Fruit fly (Drosophila melanogaster): ENCODE measurements around the gene btsz.

Gene btsz

dm6 chr3R:14832256-14832655, 43.0 kb downstream of the btsz start:
- TF ChIP-seq tup (GFP tag; optimal IDR thresholded peaks at IDR 0.05), result no peak
- TF ChIP-seq CkIIα-i1 (GFP tag; IDR thresholded peaks at IDR 0.05), result no peak
- TF ChIP-seq lilli (GFP tag; optimal IDR thresholded peaks at IDR 0.05), result no peak
- TF ChIP-seq CG13296 (GFP tag; optimal IDR thresholded peaks at IDR 0.05), result no peak
- no peak for TF ChIP-seq croc (GFP tag; conservative IDR thresholded peaks at IDR 0.05)
- TF ChIP-seq CG10959 (GFP tag; IDR thresholded peaks at IDR 0.05), result peak; percentile 31; the same call in 1 of the 2 replicates
- TF ChIP-seq gfzf (GFP tag; optimal IDR thresholded peaks at IDR 0.05), result no peak
- TF ChIP-seq CG7987 (GFP tag; optimal IDR thresholded peaks at IDR 0.05), result no peak
- no peak for TF ChIP-seq CG13123 (GFP tag; optimal IDR thresholded peaks at IDR 0.05)
- no peak for TF ChIP-seq hb (GFP tag; IDR thresholded peaks at IDR 0.05; ENCODE audit: partially characterized antibody)
- 0 out of 2 replicates have a peak, but pooled peaks have one; percentile 28 for TF ChIP-seq CG4730 (GFP tag; IDR thresholded peaks at IDR 0.05)
- no peak for TF ChIP-seq gro (GFP tag; optimal IDR thresholded peaks at IDR 0.05)
- no peak for TF ChIP-seq CG10147 (GFP tag; optimal IDR thresholded peaks at IDR 0.05)
- no peak for TF ChIP-seq cwo (GFP tag; optimal IDR thresholded peaks at IDR 0.05)
- no peak for TF ChIP-seq CG4328 (GFP tag; optimal IDR thresholded peaks at IDR 0.05)
- no peak for TF ChIP-seq D19B (GFP tag; optimal IDR thresholded peaks at IDR 0.05)
- no peak for TF ChIP-seq dpn (GFP tag; optimal IDR thresholded peaks at IDR 0.05)
- TF ChIP-seq CG7271 (tag; optimal IDR thresholded peaks at IDR 0.05), result peak; percentile 36
- TF ChIP-seq CG34422 (GFP tag; IDR thresholded peaks at IDR 0.05), result 0 out of 3 replicates have a peak, but pooled peaks have one; percentile 23
- TF ChIP-seq Dp (GFP tag; optimal IDR thresholded peaks at IDR 0.05), result no peak
- TF ChIP-seq Fer1 (GFP tag; optimal IDR thresholded peaks at IDR 0.05), result no peak
- TF ChIP-seq onecut (GFP tag; IDR thresholded peaks at IDR 0.05), result no peak
- TF ChIP-seq CG34224 (GFP tag; IDR thresholded peaks at IDR 0.05; ENCODE audit: partially characterized antibody), result no peak
- TF ChIP-seq repo (GFP tag; optimal IDR thresholded peaks at IDR 0.05), result no peak
- TF ChIP-seq CG13775 (GFP tag; optimal IDR thresholded peaks at IDR 0.05), result no peak
- no peak for TF ChIP-seq odd (GFP tag; optimal IDR thresholded peaks at IDR 0.05)
- no peak for TF ChIP-seq CG18011 (GFP tag; optimal IDR thresholded peaks at IDR 0.05)
- TF ChIP-seq h (optimal IDR thresholded peaks at IDR 0.05), result no peak
- no peak for TF ChIP-seq CG31365 (tag; optimal IDR thresholded peaks at IDR 0.05)
- no peak for TF ChIP-seq CG10543 (GFP tag; optimal IDR thresholded peaks at IDR 0.05)
- peak; percentile 28 for TF ChIP-seq CG14965 (GFP tag; optimal IDR thresholded peaks at IDR 0.05; ENCODE audit: borderline replicate concordance)
- no peak for TF ChIP-seq Nf-YB (GFP tag; optimal IDR thresholded peaks at IDR 0.05)
- peak; percentile 72 for TF ChIP-seq Ets65A (GFP tag)
- TF ChIP-seq trh (GFP tag; optimal IDR thresholded peaks at IDR 0.05), result no peak
- TF ChIP-seq CG34376 (GFP tag; optimal IDR thresholded peaks at IDR 0.05), result no peak
- peak; percentile 44 for TF ChIP-seq CTCF (GFP tag; optimal IDR thresholded peaks at IDR 0.05)
- TF ChIP-seq CG2199 (GFP tag; IDR thresholded peaks at IDR 0.05), result 0 out of 3 replicates have a peak, but pooled peaks have one; percentile 51
- peak; percentile 18 for TF ChIP-seq Med (GFP tag)
- TF ChIP-seq CG11456 (GFP tag; IDR thresholded peaks at IDR 0.05), result 0 out of 3 replicates have a peak, but pooled peaks have one; percentile 40
- TF ChIP-seq zfh1 (GFP tag; IDR thresholded peaks at IDR 0.05), result 0 out of 3 replicates have a peak, but pooled peaks have one; percentile 33
- no peak for TF ChIP-seq gsb-n (tag; optimal IDR thresholded peaks at IDR 0.05)
- no peak for TF ChIP-seq CG12942 (GFP tag; optimal IDR thresholded peaks at IDR 0.05)
- TF ChIP-seq chm (GFP tag; IDR thresholded peaks at IDR 0.05), result no peak
- TF ChIP-seq Aef1 (GFP tag; IDR thresholded peaks at IDR 0.05), result no peak
